Fruit fly (Drosophila melanogaster) whole organism, prepupa: ENCODE results near the gene dgt2.

Source experiments
- Blimp-1 ChIP-seq: fragments of 200-800 bp; sonication (Bioruptor generic); optimal IDR thresholded peaks from 3 replicates; lab custom pipeline; 2017; ENCODE audit warnings: missing biosample characterization, missing genetic modification characterization, mild to moderate bottlenecking, moderate library complexity, missing genetic modification reagents
- CG6808 ChIP-seq: fragments of 200-800 bp; sonication (Bioruptor generic); optimal IDR thresholded peaks from 3 replicates; lab custom pipeline; 2017; ENCODE audit warnings: missing biosample characterization, missing genetic modification characterization, mild to moderate bottlenecking, moderate library complexity, missing genetic modification reagents
- CG6854 ChIP-seq: fragments of 200-800 bp; sonication (Bioruptor generic); optimal IDR thresholded peaks from 2 replicates; lab custom pipeline; 2017; ENCODE audit warnings: missing biosample characterization, mild to moderate bottlenecking, missing genetic modification characterization
- CG7368 ChIP-seq: fragments of 200-800 bp; sonication (Bioruptor generic); optimal IDR thresholded peaks from 3 replicates; lab custom pipeline; 2016; ENCODE audit warnings: missing biosample characterization, missing genetic modification characterization
- Eip93F ChIP-seq: fragments of 200-800 bp; sonication (Bioruptor generic); optimal IDR thresholded peaks from 2 replicates; lab custom pipeline; 2016; ENCODE audit warnings: missing biosample characterization, mild to moderate bottlenecking, missing genetic modification characterization
- OdsH ChIP-seq: fragments of 200-800 bp; sonication (Bioruptor generic); optimal IDR thresholded peaks from 3 replicates; lab custom pipeline; 2016; ENCODE audit warnings: missing biosample characterization, missing genetic modification characterization
- dsx ChIP-seq: fragments of 200-800 bp; optimal IDR thresholded peaks from 3 replicates; lab custom pipeline; 2019; ENCODE audit warnings: missing biosample characterization, mild to moderate bottlenecking, missing genetic modification characterization, moderate library complexity; ENCODE audit not compliant: poor library complexity, severe bottlenecking
- fd59A ChIP-seq: fragments of 200-800 bp; sonication (Bioruptor generic); optimal IDR thresholded peaks from 2 replicates; lab custom pipeline; 2017; ENCODE audit warnings: missing biosample characterization, mild to moderate bottlenecking, missing genetic modification characterization, missing genetic modification reagents

dm6 chr2L:11970343-11970742 lies 19.4 kb upstream of the dgt2 start:
- TF ChIP-seq fd59A (GFP tag; lab: Kevin White, UChicago) (no peak), dsx (GFP tag; lab: Kevin White, UChicago) (no peak), CG7368 (GFP tag; lab: Kevin White, UChicago) (no peak), Blimp-1 (GFP tag; lab: Kevin White, UChicago) (no peak), CG6854 (GFP tag; lab: Kevin White, UChicago) (no peak), CG6808 (GFP tag; lab: Kevin White, UChicago) (no peak), Eip93F (GFP tag; lab: Kevin White, UChicago) (no peak), OdsH (GFP tag; lab: Kevin White, UChicago) (no peak)
